Fruit fly (Drosophila melanogaster) Kc167 (cell line): ENCODE measurements around the gene CG13272.

Source experiments
- Myc ChIP-seq: fragments of >200 bp; optimal IDR thresholded peaks from 2 replicates; lab custom pipeline; 2017; ENCODE audit warnings: missing external identifiers
- Sin3A ChIP-seq: fragments of >200 bp; optimal IDR thresholded peaks from 2 replicates; lab custom pipeline; 2018; ENCODE audit warnings: missing external identifiers
- h ChIP-seq: fragments of >200 bp; optimal IDR thresholded peaks from 3 replicates; lab custom pipeline; 2018; ENCODE audit warnings: missing external identifiers
- insv ChIP-seq: fragments of >200 bp; optimal IDR thresholded peaks from 3 replicates; lab custom pipeline; 2018; ENCODE audit warnings: missing external identifiers
- psq ChIP-seq: fragments of >200 bp; optimal IDR thresholded peaks from 2 replicates; lab custom pipeline; 2017; ENCODE audit warnings: missing external identifiers
- ttk ChIP-seq: sonication (Bioruptor generic); optimal IDR thresholded peaks from 2 replicates; lab custom pipeline; 2017; ENCODE audit warnings: missing external identifiers

Gene CG13272

dm6 chr2L:16793970-16794369 is 10.7 kb upstream of the CG13272 start, which contains the start of gene Ugt37C2:
Ugt37C2 (plus strand) TSS chr2L:16794211.
- TF ChIP-seq ttk (lab: Kevin White, UChicago) (no peak), Myc (lab: Kevin White, UChicago) (no peak), psq (lab: Kevin White, UChicago) (no peak), insv (no peak), Sin3A (lab: Kevin White, UChicago) (no peak), h (no peak)

- TF ChIP-seq Myc (lab: Kevin White, UChicago), result no peak
- no peak for TF ChIP-seq psq (lab: Kevin White, UChicago)
- TF ChIP-seq insv, result no peak
- no peak for TF ChIP-seq ttk (lab: Kevin White, UChicago)
- no peak for TF ChIP-seq h
- no peak for TF ChIP-seq Sin3A (lab: Kevin White, UChicago)
Measured at dm6 chr2L:16796104-16796645, 8.5 kb upstream of the CG13272 start, which contains the start of gene Ugt37E1. Ugt37E1 (plus strand) TSS chr2L:16796595.

dm6 chr2L:16798705-16799104 is 6.0 kb upstream of the CG13272 start, which contains the start of gene Ugt37D1:
Ugt37D1 (plus strand) TSS chr2L:16799025.
- TF ChIP-seq Myc (lab: Kevin White, UChicago) (no peak), Sin3A (lab: Kevin White, UChicago) (no peak), insv (no peak), ttk (lab: Kevin White, UChicago) (no peak), h (no peak), psq (lab: Kevin White, UChicago) (no peak)

dm6 chr2L:16799496-16799895 is 5.2 kb upstream of the CG13272 start:
- TF ChIP-seq insv (no peak), psq (lab: Kevin White, UChicago) (no peak), Myc (lab: Kevin White, UChicago) (no peak), Sin3A (lab: Kevin White, UChicago) (no peak), h (no peak), ttk (lab: Kevin White, UChicago) (no peak)

DNA sequence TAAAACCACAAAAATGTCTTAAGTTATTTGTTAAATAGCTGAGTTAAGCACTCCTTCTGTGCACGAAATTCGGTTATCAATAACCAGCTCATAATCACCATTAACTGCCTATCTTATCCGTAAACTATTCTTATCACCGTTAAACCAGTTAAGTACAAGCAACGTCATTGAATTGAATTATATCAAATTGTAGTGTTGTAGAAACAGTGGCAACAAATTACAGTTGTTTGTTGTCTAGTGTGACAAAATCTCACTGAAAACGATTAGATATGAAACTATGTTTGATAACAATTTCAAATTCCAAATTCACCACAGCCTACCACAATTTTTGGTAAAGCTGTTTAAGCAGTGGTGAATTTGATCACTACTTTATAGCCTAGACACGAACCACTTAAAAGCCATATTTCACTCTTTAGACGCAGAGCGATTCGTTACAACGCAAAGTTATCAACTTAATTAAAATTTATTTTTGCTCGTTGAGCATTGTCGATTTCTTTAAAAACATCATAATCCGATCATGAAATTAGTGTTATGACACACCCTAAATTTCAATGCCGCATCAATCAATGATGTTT is 3.0 kb upstream of the CG13272 start:
- TF ChIP-seq ttk (lab: Kevin White, UChicago) (no peak), Sin3A (lab: Kevin White, UChicago) (no peak), Myc (lab: Kevin White, UChicago) (no peak)

DNA sequence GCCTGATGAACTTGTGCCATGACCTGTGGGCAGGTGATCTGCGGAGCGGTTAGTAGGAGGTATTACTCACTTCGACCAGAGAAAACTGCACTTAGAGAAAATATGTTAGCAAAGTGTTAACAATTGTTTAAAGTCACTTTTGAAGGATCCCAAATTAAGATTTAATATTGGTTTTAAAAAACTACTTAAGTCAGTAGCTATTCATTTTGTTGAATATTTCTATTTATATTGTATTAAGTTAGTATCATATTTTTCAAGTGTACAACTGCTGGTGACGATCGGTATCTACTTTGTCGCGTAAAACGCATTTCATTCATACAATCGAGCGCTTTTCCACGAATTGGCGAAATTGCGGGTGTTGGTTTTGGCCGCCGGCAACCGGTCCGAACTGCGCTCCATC is 1.0 kb upstream of the CG13272 start:
- TF ChIP-seq Myc (lab: Kevin White, UChicago), result no peak
- no peak for TF ChIP-seq psq (lab: Kevin White, UChicago)
- no peak for TF ChIP-seq ttk (lab: Kevin White, UChicago)
- TF ChIP-seq Sin3A (lab: Kevin White, UChicago), result no peak
- no peak for TF ChIP-seq insv
- TF ChIP-seq h, result no peak

DNA sequence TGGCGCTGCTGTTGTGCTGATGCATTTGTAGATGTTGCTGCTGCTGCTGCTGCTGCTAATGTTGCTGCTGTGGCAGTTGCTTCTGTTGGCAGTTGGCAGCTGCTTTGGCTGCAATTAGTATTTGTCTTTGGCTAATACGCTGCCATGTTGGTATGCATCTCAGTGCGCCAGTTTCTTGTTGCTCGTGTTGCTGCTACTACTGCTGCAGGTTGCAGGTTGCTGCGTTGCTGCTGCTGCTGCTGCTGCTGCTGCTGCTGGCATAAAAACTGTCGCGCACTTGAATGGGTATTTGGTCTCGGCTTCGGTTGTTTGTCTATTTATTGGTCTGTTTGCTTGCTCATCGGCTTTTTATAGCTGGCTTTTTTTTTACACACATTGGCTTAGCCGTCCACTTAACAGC is 4.1 kb downstream of the CG13272 start:
- TF ChIP-seq insv (no peak), Myc (lab: Kevin White, UChicago) (no peak), h (no peak), Sin3A (lab: Kevin White, UChicago) (no peak), psq (lab: Kevin White, UChicago) (no peak), ttk (lab: Kevin White, UChicago) (no peak)

DNA sequence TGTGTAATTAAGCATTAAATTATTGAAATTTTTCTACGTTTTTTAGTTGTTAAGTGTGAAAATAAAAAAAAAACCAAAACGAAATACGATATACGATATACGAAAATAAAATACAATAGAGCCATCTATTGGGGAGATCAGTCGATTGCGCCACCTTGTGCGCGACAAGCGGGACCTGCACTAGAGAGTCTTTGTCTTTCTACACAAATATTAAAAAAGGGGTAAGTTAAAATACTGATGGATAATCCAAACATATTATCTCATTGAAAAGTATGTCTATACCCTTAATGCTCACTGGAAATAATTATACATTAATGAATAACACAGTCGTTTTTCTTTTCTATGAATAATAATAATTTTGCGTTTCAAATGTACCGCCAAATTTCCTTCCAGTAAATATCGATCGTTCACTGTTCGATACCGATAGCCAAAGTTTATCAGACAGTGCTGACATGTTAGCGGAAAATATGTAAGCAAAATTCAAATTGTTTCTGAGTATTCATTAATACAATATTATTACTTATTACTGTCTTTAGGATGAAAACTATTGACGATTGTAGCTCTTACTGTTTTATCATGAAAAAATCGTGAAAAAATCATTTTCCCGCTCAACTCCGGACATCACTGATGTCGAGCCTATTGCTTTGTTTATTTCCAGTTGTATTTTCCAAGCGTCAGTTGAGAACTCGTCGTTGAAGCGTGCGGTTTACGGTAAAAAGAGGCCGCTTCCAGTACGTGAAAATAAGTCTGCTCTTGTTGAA is 11.5 kb downstream of the CG13272 start, which contains the start of gene mdy:
Gene mdy (plus strand): TSS at position 672 of the 761 bp plus-strand sequence.
- TF ChIP-seq h, result no peak
- no peak for TF ChIP-seq Myc (lab: Kevin White, UChicago)
- TF ChIP-seq Sin3A (lab: Kevin White, UChicago), result no peak
- TF ChIP-seq psq (lab: Kevin White, UChicago), result no peak
- TF ChIP-seq ttk (lab: Kevin White, UChicago), result no peak
- TF ChIP-seq insv, result no peak

DNA sequence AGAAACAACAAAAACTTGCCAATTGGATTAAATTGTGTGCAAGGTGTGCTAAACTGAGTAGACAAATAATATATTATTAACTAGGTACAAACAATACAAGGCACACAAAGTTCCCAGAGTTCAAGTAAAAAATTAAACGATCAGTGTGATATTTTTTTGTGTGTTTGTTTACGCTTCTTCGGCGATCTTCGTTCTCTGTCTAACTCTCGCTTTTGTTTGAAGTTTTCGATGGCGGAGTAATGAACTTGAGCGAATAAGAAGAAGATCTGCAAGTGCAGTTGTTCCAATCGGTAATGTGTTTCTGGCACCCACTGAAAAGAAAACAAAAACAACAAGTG is 12.0 kb downstream of the CG13272 start:
- TF ChIP-seq Myc (lab: Kevin White, UChicago) (no peak), ttk (lab: Kevin White, UChicago) (no peak), h (no peak)

- TF ChIP-seq psq (lab: Kevin White, UChicago) (no peak), Sin3A (lab: Kevin White, UChicago) (no peak), h (no peak), Myc (lab: Kevin White, UChicago) (no peak), ttk (lab: Kevin White, UChicago) (no peak), insv (no peak)
Measured at dm6 chr2L:16817421-16818101, 12.9 kb downstream of the CG13272 start.

dm6 chr2L:16818335-16818973 is 13.8 kb downstream of the CG13272 start:
- TF ChIP-seq ttk (lab: Kevin White, UChicago), result no peak
- no peak for TF ChIP-seq Myc (lab: Kevin White, UChicago)
- no peak for TF ChIP-seq Sin3A (lab: Kevin White, UChicago)
- TF ChIP-seq h, result no peak
- TF ChIP-seq insv, result no peak
- no peak for TF ChIP-seq psq (lab: Kevin White, UChicago)
